Worm (Caenorhabditis elegans) whole organism, L1 larva: ENCODE data around the gene F59A1.15.

Experiments used
- ama-1 ChIP-seq: fragments of 150-350 bp; optimal IDR thresholded peaks from 2 replicates; lab custom pipeline; 2014
- nhr-28 ChIP-seq: fragments of 150-350 bp; optimal IDR thresholded peaks from 2 replicates; lab custom pipeline; 2014; ENCODE audit warnings: missing biosample characterization, missing genetic modification characterization
- tbx-2 ChIP-seq: sonication (generic microtip); optimal IDR thresholded peaks from 2 replicates; lab custom pipeline; 2016; ENCODE audit warnings: missing genetic modification characterization, missing compliant biosample characterization

- TF ChIP-seq tbx-2 (tag; lab: Kevin White, UChicago), result no peak
- no peak for TF ChIP-seq nhr-28
- TF ChIP-seq ama-1 (lab: Kevin White, UChicago), result no peak
These were observed 23.4 kb upstream of the F59A1.15 start, which contains the start of gene srh-31 for ce11 chrV:17707022-17707421.
